Fruit fly (Drosophila melanogaster): ENCODE data around the gene Hmgcr.

Hmgcr gene

DNA sequence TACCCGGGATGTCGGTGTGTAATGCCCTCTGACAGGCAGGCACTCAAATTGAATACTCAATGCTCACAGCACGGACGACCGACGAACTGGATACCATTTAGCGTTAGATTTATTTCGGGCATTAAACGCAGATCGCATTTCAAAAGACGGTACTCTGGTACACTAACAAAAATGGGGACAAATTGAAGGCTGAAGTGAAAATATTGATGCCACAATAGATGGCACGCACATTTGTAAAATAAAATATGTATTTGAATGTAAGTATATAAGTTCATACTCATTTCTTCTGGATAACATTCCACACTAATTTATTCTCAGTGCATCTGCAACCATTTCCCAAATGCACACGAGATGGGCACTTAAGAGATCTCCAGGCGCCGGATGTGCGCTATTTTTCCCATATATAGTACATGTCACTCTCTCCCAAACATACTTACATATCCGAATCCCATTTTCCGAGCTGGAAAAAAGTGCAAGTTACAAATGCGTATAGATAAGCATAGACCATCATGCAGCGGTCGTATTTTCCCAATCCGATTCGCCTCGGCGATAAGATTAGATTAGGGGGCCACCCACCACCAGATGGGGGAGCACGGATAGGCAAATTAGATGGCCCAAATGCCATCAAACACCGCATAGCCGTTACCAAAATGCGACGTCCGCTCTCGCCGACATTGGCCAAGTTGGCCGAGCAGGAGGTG lies 23.5 kb upstream of the Hmgcr start, which contains the start of gene CG10301 (continued):
- peak; percentile 90 for TF ChIP-seq Ets65A (GFP tag)
- TF ChIP-seq CG10979 (tag; optimal IDR thresholded peaks at IDR 0.05), result peak; percentile 82
- no peak for TF ChIP-seq luna (GFP tag; optimal IDR thresholded peaks at IDR 0.05)
- peak; percentile 28 for TF ChIP-seq Spps (tag; optimal IDR thresholded peaks at IDR 0.05)
- TF ChIP-seq croc (GFP tag; conservative IDR thresholded peaks at IDR 0.05), result peak; percentile 42; the same call in 1 of the 3 replicates
- TF ChIP-seq tna (GFP tag; IDR thresholded peaks at IDR 0.05; ENCODE audit: partially characterized antibody), result no peak
- TF ChIP-seq Hmx (GFP tag; optimal IDR thresholded peaks at IDR 0.05), result no peak
- peak; percentile 16 for TF ChIP-seq CG4617 (GFP tag; optimal IDR thresholded peaks at IDR 0.05; ENCODE audit: borderline replicate concordance)
- TF ChIP-seq Doc2 (GFP tag; IDR thresholded peaks at IDR 0.05), result no peak
- no peak for TF ChIP-seq seq (GFP tag; IDR thresholded peaks at IDR 0.05)
- TF ChIP-seq CTCF (GFP tag; optimal IDR thresholded peaks at IDR 0.05), result peak; percentile 13
- TF ChIP-seq NC2β (GFP tag; optimal IDR thresholded peaks at IDR 0.05), result peak; percentile 54
- TF ChIP-seq CG17361 (GFP tag; IDR thresholded peaks at IDR 0.05), result peak; percentile 63
- peak; percentile 52; the same call in 1 of the 3 replicates for TF ChIP-seq H15 (GFP tag; IDR thresholded peaks at IDR 0.05)
- peak; percentile 71 for TF ChIP-seq sens-2 (GFP tag; IDR thresholded peaks at IDR 0.05)
- peak; percentile 56 for TF ChIP-seq ewg (GFP tag; optimal IDR thresholded peaks at IDR 0.05)
- peak; percentile 1 to 53 for TF ChIP-seq Hr51 (GFP tag; optimal IDR thresholded peaks at IDR 0.05)
- no peak for TF ChIP-seq CG7963 (GFP tag; IDR thresholded peaks at IDR 0.05; ENCODE audit: partially characterized antibody)
- no peak for TF ChIP-seq kni (GFP tag; optimal IDR thresholded peaks at IDR 0.05)
- no peak for TF ChIP-seq gfzf (GFP tag; optimal IDR thresholded peaks at IDR 0.05)
- TF ChIP-seq CG2120 (GFP tag; optimal IDR thresholded peaks at IDR 0.05), result no peak
- TF ChIP-seq CG3163 (GFP tag; optimal IDR thresholded peaks at IDR 0.05), result no peak
- TF ChIP-seq CG15601 (tag; optimal IDR thresholded peaks at IDR 0.05), result peak; percentile 67
- peak; percentile 35 for TF ChIP-seq org-1 (GFP tag; optimal IDR thresholded peaks at IDR 0.05)
- no peak for TF ChIP-seq Nf-YC (tag; optimal IDR thresholded peaks at IDR 0.05)
- TF ChIP-seq CG12391 (tag; optimal IDR thresholded peaks at IDR 0.05), result peak; percentile 72
- TF ChIP-seq Side (GFP tag; optimal IDR thresholded peaks at IDR 0.05), result peak; percentile 10
- no peak for TF ChIP-seq CG13287 (GFP tag; IDR thresholded peaks at IDR 0.05; ENCODE audit: partially characterized antibody)
- TF ChIP-seq E2f1 (GFP tag; IDR thresholded peaks at IDR 0.05), result peak; percentile 60
- TF ChIP-seq unpg (GFP tag; optimal IDR thresholded peaks at IDR 0.05), result peak; percentile 61
- peak; percentile 61 for TF ChIP-seq Xbp1 (GFP tag; optimal IDR thresholded peaks at IDR 0.05)
- no peak for TF ChIP-seq hth (optimal IDR thresholded peaks at IDR 0.05)
- TF ChIP-seq CG31441 (GFP tag; IDR thresholded peaks at IDR 0.05), result peak; percentile 65
- no peak for TF ChIP-seq tx (GFP tag; optimal IDR thresholded peaks at IDR 0.05)
- TF ChIP-seq sob (GFP tag; IDR thresholded peaks at IDR 0.05), result peak; percentile 26; the same call in 1 of the 2 replicates
- TF ChIP-seq CG18262 (tag; optimal IDR thresholded peaks at IDR 0.05), result peak; percentile 74
- TF ChIP-seq Nf-YB (GFP tag; optimal IDR thresholded peaks at IDR 0.05), result peak; percentile 8
- TF ChIP-seq CG14965 (GFP tag; optimal IDR thresholded peaks at IDR 0.05; ENCODE audit: borderline replicate concordance), result no peak
- TF ChIP-seq eve (GFP tag; optimal IDR thresholded peaks at IDR 0.05), result peak; percentile 63 to 67
- TF ChIP-seq CG4730 (GFP tag; IDR thresholded peaks at IDR 0.05), result no peak
- TF ChIP-seq CG17328 (GFP tag; IDR thresholded peaks at IDR 0.05), result peak; percentile 81
- TF ChIP-seq CG18011 (GFP tag; optimal IDR thresholded peaks at IDR 0.05), result no peak
- peak; percentile 84 for TF ChIP-seq CG1603 (tag; optimal IDR thresholded peaks at IDR 0.05)
- TF ChIP-seq nmo (GFP tag; optimal IDR thresholded peaks at IDR 0.05), result peak; percentile 76
- TF ChIP-seq CG10366 (GFP tag; IDR thresholded peaks at IDR 0.05), result peak; percentile 53
- TF ChIP-seq CG9876 (GFP tag; optimal IDR thresholded peaks at IDR 0.05), result no peak
- TF ChIP-seq Bteb2 (GFP tag; optimal IDR thresholded peaks at IDR 0.05), result no peak
- no peak for TF ChIP-seq MBD-R2 (GFP tag; IDR thresholded peaks at IDR 0.05)
- no peak for TF ChIP-seq Bdp1 (GFP tag; optimal IDR thresholded peaks at IDR 0.05)
- no peak for TF ChIP-seq Myb (GFP tag; optimal IDR thresholded peaks at IDR 0.05)
- no peak for TF ChIP-seq gcm2 (GFP tag; optimal IDR thresholded peaks at IDR 0.05)
